Fruit fly (Drosophila melanogaster) S2 (cell line): ENCODE data around the gene CG7071.

Experiments
- CG8478 ChIP-seq: fragments of >200 bp; optimal IDR thresholded peaks from 2 replicates; lab custom pipeline; 2018
- CTCF ChIP-seq, 2 experiments: fragments of >200 bp; optimal IDR thresholded peaks; 2 replicates each; lab custom pipeline; 2018

Gene CG7071

DNA sequence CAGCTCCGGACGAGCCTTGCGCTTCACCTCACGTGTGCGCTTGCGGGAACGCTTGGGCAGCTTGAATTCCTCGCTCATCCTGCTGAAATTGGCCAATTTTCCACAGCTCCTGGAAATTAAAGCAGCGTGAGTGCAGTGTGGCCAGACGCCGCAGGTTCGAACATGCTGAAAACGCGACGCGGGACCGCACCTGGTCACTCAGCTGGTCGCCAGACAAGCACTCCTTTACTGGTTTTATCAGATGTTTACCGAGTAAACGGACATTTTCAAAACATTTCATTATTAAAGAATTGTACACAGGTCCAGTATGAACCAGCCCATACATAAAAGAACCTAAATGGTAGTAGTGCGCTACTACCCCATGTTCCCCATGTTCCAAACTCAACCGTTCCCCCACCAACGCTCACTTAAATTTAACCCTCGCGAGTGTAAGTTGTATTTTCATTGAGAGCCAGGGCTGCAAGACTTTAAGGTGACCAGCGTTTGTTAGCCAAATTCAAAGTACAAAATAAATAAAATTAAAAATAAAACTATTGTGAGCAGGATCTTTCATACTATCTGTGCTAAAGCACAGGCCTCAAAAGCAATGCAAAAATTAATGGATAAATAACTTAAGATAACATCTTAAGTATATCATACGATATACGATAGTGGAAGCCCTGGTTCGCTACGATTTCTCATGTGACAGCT is at the start of gene CG7071, which contains the start of the genes JMJD6 and Muted:
Gene CG7071, plus strand, starts transcription at position 403 of the 690 bp plus-strand sequence.
Gene JMJD6, minus strand, starts transcription at position 154 of the 690 bp plus-strand sequence.
Gene Muted, plus strand, starts transcription at position 403 of the 690 bp plus-strand sequence.
- TF ChIP-seq CTCF (optimal IDR thresholded peaks at IDR 0.05; lab: Kevin White, UChicago) (peak in 1 of 2 experiments; percentile 32), CG8478 (lab: Kevin White, UChicago) (no peak)

DNA sequence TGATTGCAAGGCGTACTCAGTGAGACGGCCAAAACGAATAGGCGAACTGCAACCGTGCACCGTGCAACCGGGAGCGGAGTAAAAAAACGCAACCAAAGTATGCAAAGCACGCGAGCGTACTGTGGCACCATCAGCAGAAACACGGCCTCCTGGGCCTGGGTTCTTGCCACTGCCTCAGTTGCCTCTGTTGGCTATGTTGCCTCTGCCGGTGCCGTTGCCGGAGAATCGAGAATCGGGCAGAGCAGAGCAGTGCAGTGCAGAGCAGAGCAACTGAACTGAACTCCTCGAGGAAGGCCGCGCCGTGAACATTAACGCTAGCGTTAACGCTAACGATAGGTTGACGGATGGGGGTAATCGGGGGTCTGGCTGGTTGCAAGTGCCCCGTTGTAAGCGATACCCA is 38.4 kb upstream of the CG7071 start, which contains the start of gene CG34377:
Gene CG34377, minus strand, starts transcription at position 101 of the 400 bp plus-strand sequence.
- no peak for TF ChIP-seq CTCF (optimal IDR thresholded peaks at IDR 0.05; lab: Kevin White, UChicago)
- no peak for TF ChIP-seq CG8478 (lab: Kevin White, UChicago)

DNA sequence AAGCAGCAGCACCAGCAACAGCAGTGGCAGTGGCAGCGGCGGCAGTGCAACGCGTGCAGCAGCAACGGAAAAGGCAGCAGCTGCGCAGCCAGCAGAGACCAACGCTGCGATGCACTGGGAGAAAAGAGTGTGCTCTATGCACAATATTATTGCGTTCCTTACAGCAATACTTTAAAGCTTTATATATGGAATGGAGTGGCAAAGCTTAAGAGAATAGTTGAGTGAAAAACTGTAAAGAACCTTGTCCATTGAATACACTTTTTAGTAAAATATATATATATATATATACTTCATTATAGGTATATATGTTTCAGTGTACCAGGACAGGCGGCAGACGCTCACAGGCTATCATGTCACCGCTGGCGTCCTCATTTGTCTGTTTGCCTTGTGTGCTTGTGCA is 37.7 kb upstream of the CG7071 start:
- TF ChIP-seq CG8478 (lab: Kevin White, UChicago) = no peak
- no peak for TF ChIP-seq CTCF (optimal IDR thresholded peaks at IDR 0.05; lab: Kevin White, UChicago)

DNA sequence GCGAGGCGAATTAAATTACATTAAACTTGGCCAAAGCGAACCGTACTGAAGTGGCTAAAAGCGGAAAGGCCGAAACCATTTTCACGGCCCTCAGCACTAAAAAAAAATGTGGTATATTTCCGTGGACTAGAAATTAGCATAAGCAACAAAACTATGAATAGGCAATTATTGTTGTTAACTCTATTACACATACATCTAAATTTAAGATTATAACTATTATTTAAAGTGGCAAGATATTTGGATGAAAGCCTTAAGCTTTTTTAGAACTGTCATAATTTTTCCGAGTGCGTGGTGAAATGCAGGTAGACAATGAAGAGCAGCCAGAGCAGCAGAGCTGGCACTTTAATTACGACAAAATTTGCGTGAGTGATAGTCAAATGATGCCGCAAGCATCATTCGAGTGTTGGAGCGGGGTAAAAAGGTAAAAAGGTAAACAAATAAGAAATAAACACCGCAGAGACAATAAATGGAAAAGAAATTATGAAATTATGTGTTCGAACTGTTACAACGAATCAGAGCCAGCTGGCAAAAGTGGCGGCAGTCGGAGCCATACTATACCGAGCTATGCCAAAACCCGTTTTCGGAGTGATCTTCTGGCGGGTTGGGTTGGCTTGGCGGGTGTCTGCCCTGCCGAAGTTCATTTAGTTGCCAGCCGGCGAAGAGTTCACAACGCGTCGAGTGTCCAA is 33.6 kb upstream of the CG7071 start, which contains the start of gene CG7080:
Gene CG7080, plus strand, starts transcription at position 636 of the 686 bp plus-strand sequence.
- TF ChIP-seq CTCF (optimal IDR thresholded peaks at IDR 0.05; lab: Kevin White, UChicago) (no peak), CG8478 (lab: Kevin White, UChicago) (no peak)

DNA sequence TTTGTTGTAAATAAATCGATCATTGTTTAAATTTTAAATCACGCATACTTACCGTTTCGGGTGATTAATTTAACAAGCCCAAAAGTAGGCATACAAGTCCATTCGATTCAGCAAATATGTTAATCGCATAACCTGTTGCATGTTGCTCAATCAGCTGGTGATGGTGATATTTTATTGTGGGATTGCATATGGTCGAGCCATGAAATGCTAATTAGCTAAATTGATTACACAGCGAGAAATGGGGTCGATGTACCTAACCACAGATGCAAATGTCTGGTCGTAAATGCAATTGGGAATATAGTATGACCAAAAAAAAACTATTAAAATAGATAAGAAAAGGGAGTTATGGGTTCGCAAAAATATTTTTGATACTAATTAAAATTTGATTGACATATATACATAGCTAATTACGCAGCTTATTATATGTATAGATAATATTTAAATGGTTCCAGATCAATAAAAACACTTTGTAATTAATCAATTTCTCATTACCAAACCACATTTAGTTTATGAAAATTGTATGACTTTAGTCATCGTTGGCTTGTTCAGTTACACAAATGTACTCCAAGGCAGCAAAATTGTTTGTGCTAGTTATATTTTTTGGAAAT is 31.8 kb upstream of the CG7071 start, which contains the start of gene CG33721:
Gene CG33721, plus strand, starts transcription at position 558 of the 608 bp plus-strand sequence.
- TF ChIP-seq CG8478 (lab: Kevin White, UChicago) = no peak
- TF ChIP-seq CTCF (optimal IDR thresholded peaks at IDR 0.05; lab: Kevin White, UChicago) = no peak

DNA sequence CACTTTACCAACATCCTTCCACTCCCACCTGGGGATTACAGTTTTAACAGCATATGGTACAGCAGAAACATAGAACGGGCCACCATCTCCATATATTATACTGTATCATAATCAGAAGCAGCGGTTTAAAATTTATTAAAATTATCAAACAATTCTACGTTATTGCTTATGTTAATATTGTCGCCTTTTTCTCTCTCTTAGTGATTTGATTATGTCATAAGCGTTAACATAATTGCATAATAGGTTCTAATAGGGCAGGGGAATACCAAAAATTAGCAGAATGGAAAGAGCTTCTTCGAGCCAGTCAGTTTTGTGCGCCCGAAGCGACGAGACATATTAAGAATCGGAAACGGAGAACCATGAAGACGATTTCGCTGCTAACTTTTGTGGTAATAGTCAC is 30.7 kb upstream of the CG7071 start, which contains the start of gene CG13862:
Gene CG13862, plus strand, starts transcription at position 301 of the 400 bp plus-strand sequence.
- TF ChIP-seq CG8478 (lab: Kevin White, UChicago) (no peak), CTCF (optimal IDR thresholded peaks at IDR 0.05; lab: Kevin White, UChicago) (no peak)

DNA sequence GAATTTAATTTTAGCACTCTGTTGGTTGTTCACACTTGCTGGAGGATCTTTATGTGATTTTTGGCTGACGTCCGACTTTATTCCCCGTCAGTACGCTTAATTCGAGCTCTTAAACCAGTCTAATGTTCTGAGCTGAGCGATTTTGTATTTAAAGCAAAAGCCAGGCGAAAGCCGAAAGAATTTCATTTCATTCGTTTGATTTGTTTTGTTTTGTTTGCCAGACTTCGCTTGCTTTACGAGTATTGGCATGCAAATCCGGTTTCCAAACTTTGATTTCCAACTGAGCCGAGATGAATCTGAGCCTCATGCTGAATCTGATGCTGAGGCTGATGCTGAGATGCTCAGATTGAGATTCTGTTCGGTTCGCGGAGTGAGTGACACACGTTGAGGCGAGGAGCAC is 28.4 kb upstream of the CG7071 start, which contains the start of gene CG5391:
Gene CG5391, minus strand, starts transcription at position 101 of the 400 bp plus-strand sequence.
- TF ChIP-seq CTCF (optimal IDR thresholded peaks at IDR 0.05; lab: Kevin White, UChicago) = no peak
- no peak for TF ChIP-seq CG8478 (lab: Kevin White, UChicago)

DNA sequence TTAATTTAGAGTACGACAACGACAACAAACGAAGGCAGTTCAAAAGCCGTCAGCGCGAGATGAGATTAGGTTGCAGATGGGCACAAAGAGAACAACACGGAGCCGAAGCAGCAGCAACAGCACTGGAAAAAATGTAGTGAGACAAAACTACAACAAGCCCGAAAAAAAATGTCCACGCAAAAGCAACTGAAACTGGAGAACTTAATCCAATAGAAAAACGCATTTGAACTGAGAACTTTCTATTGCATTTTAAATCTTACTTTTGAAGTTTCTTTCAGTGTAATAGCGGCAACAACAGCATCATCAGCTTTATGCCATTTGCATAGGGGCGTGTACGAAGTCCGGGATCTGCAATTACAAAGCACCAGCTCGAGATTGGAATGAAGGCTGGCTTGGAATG is 22.9 kb upstream of the CG7071 start:
- TF ChIP-seq CG8478 (lab: Kevin White, UChicago) (no peak), CTCF (optimal IDR thresholded peaks at IDR 0.05; lab: Kevin White, UChicago) (no peak)

DNA sequence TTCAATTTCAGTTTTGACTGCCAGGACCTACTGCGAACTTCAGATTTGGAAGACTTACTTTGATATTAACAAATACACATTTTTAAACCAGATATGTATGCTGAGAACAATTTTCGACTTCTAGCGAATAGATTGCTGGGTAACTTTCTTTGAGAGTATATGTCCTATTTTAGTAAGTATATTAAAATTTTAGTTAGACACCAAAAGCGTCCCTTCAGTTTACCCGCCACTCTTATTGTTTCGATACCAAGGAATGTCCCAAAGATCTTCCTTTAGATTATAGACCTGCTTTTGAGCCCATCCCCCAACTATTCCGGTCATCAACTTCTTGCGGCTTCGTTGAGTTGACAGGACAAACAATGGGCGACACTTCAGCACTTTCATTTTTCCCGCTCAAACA is 22.2 kb upstream of the CG7071 start, which contains the start of gene CG5388:
Gene CG5388, minus strand, starts transcription at position 101 of the 400 bp plus-strand sequence.
- TF ChIP-seq CG8478 (lab: Kevin White, UChicago) (no peak), CTCF (optimal IDR thresholded peaks at IDR 0.05; lab: Kevin White, UChicago) (no peak)

DNA sequence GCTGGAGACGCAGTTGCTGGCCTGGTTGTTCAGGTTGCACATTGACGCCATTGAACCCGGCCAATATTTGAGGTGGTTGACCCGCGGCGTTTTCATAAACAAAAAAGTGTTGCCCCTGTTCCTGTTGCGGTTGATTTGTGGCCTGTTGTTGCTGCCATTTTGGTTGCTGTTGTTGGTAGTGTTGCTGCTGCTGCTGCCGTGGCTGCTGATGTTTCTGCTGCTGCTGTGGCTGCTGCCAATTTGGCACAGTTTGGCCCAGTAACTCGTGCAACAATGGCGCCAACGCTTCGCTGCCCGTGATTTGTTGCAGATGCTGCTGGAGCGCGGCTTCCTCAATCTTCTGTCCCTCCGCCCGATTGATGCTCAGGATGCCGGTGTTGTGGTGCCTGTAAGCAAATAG is 20.8 kb upstream of the CG7071 start:
- TF ChIP-seq CG8478 (lab: Kevin White, UChicago) (no peak), CTCF (optimal IDR thresholded peaks at IDR 0.05; lab: Kevin White, UChicago) (no peak)

DNA sequence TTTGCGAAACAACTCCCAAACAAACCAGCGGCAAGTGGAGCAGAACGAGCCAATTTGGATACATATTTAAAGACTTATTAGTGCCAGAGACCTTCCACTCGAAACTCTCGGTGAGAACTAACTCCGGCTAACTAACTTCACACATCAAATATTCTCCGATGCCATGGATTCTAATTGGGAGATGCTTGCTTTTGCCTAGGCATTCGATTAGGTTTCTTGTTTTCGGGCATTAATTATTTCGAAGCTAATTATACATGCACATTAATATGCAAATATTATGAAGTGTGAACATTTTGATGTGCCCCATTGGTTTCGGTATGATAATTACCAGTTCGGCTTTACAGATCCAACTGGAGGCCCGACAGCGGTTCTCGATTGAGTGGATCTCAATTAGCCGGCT is 20.3 kb upstream of the CG7071 start, which contains the start of gene CG5386:
Gene CG5386, minus strand, starts transcription at position 101 of the 400 bp plus-strand sequence.
- TF ChIP-seq CTCF (optimal IDR thresholded peaks at IDR 0.05; lab: Kevin White, UChicago) (no peak), CG8478 (lab: Kevin White, UChicago) (no peak)

DNA sequence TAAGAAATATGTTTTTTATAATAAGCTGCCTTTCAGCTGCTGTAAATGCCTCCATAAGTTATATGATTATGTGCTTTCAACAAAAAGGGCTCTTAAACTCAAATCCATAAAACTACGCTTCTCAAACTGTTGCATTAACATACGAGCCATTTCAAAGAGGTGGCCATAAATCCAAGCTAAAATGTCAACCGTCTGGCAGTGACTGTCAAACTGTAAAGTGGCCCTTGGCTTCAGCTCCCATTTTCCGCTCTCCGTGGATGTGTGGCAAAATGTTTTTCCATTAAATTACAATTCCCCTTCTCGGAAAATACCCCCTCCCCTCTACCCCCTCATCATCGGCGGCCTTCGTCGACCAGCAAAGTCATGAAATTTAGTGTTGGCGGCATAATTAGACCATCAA is 19.7 kb upstream of the CG7071 start:
- no peak for TF ChIP-seq CG8478 (lab: Kevin White, UChicago)
- no peak for TF ChIP-seq CTCF (optimal IDR thresholded peaks at IDR 0.05; lab: Kevin White, UChicago)

DNA sequence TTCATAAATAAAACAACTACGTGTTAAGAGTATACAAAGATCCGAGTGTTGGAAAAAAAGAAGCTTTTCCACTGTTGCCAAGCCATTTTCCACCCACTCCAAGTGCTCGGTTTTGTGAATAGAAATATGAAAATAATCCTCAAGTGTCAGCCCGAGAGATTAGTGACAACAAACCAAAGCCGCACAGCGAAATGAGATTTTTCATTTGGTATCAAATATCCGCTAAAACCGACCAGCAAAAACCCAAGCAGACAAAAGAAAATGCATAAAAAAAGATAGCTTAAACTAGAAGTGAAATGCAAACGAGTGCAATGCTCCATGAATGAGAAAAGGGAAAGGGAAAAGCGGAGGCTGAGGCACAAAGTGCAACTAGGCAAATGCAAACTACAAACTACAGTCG is 11.0 kb upstream of the CG7071 start, which contains the start of gene rdhB:
Gene rdhB, plus strand, starts transcription at position 301 of the 400 bp plus-strand sequence.
- TF ChIP-seq CTCF (optimal IDR thresholded peaks at IDR 0.05; lab: Kevin White, UChicago) (no peak), CG8478 (lab: Kevin White, UChicago) (no peak)
